Worm (Caenorhabditis elegans) whole organism, young adult: ENCODE results near the gene srg-7.

ENCODE experiments used
- C06A6.2 ChIP-seq: fragments of 200-800 bp; sonication (Bioruptor generic); conservative IDR thresholded peaks from 2 replicates; pipeline ENCODE4 v1.3.6; 2022; ENCODE audit warnings: missing genetic modification characterization, missing compliant biosample characterization
- F33H1.4 ChIP-seq: fragments of 200-800 bp; sonication (Bioruptor generic); IDR thresholded peaks from 2 replicates; pipeline ENCODE4 v1.3.6; 2022; ENCODE audit warnings: missing genetic modification reagents, missing genetic modification characterization, missing compliant biosample characterization
- F52B5.7 ChIP-seq: sonication (generic microtip); optimal IDR thresholded peaks from 2 replicates; lab custom pipeline; 2016; ENCODE audit warnings: mild to moderate bottlenecking, missing genetic modification characterization, missing compliant biosample characterization
- K12H6.12 ChIP-seq: fragments of 200-800 bp; sonication (Bioruptor generic); optimal IDR thresholded peaks from 2 replicates; lab custom pipeline; 2018; ENCODE audit warnings: mild to moderate bottlenecking, missing genetic modification characterization, missing compliant biosample characterization
- Y67H2A.10 ChIP-seq: fragments of 200-800 bp; sonication (Bioruptor generic); conservative IDR thresholded peaks from 2 replicates; pipeline ENCODE4 v1.3.6; 2022; ENCODE audit warnings: missing genetic modification reagents, missing genetic modification characterization, missing compliant biosample characterization
- ZK185.1 ChIP-seq: sonication (generic microtip); optimal IDR thresholded peaks from 2 replicates; lab custom pipeline; 2016; ENCODE audit warnings: mild to moderate bottlenecking, missing genetic modification characterization, missing compliant biosample characterization; ENCODE audit not compliant: poor library complexity, severe bottlenecking
- atf-7 ChIP-seq: sonication (generic microtip); optimal IDR thresholded peaks from 2 replicates; lab custom pipeline; 2017; ENCODE audit warnings: mild to moderate bottlenecking, missing genetic modification characterization, missing compliant biosample characterization
- dpff-1 ChIP-seq: sonication (generic microtip); optimal IDR thresholded peaks from 2 replicates; lab custom pipeline; 2017; ENCODE audit warnings: mild to moderate bottlenecking, missing genetic modification characterization, missing compliant biosample characterization
- let-607 ChIP-seq, 2 experiments: fragments of 200-800 bp in 1 of 2; sonication (Bioruptor generic) in 1 of 2; sonication (generic microtip) in 1 of 2; optimal IDR thresholded peaks; 2 replicates each; lab custom pipeline; 2016 to 2018; ENCODE audit warnings: mild to moderate bottlenecking in 2 of 2, missing compliant biosample characterization in 2 of 2, missing genetic modification characterization in 2 of 2, moderate library complexity in 2 of 2, missing genotype in 1 of 2
- lin-40 ChIP-seq: sonication (generic microtip); optimal IDR thresholded peaks from 2 replicates; lab custom pipeline; 2016; ENCODE audit warnings: missing genetic modification characterization, mild to moderate bottlenecking, missing compliant biosample characterization, missing genotype, missing genetic modification reagents
- repo-1 ChIP-seq: sonication (generic microtip); optimal IDR thresholded peaks from 2 replicates; lab custom pipeline; 2017; ENCODE audit warnings: mild to moderate bottlenecking, missing genetic modification characterization, missing compliant biosample characterization
- ztf-18 ChIP-seq: sonication (generic microtip); optimal IDR thresholded peaks from 2 replicates; lab custom pipeline; 2016; ENCODE audit warnings: missing genotype, mild to moderate bottlenecking, missing genetic modification characterization, missing compliant biosample characterization

ce11 chrIII:6236649-6237048, 31.3 kb downstream of the srg-7 start, which contains the start of gene T12A2.21:
- TF ChIP-seq F33H1.4 (GFP tag; lab: Robert Waterston, UW) (no peak), atf-7 (no peak), C06A6.2 (no peak), Y67H2A.10 (GFP tag; lab: Robert Waterston, UW) (no peak), ZK185.1 (no peak), dpff-1 (tag; lab: Kevin White, UChicago) (no peak), ztf-18 (tag; lab: Kevin White, UChicago) (no peak), lin-40 (tag; lab: Kevin White, UChicago) (no peak), repo-1 (no peak), F52B5.7 (tag; lab: Kevin White, UChicago) (no peak), let-607 (tag; optimal IDR thresholded peaks at IDR 0.05; lab: Kevin White, UChicago) (no peak), K12H6.12 (no peak)
